Fruit fly (Drosophila melanogaster) Kc167 (cell line): ENCODE results near the gene CG6462.

ENCODE experiments used
- Myc ChIP-seq: fragments of >200 bp; optimal IDR thresholded peaks from 2 replicates; lab custom pipeline; 2017; ENCODE audit warnings: missing external identifiers
- Sin3A ChIP-seq: fragments of >200 bp; optimal IDR thresholded peaks from 2 replicates; lab custom pipeline; 2018; ENCODE audit warnings: missing external identifiers
- h ChIP-seq: fragments of >200 bp; optimal IDR thresholded peaks from 3 replicates; lab custom pipeline; 2018; ENCODE audit warnings: missing external identifiers
- insv ChIP-seq: fragments of >200 bp; optimal IDR thresholded peaks from 3 replicates; lab custom pipeline; 2018; ENCODE audit warnings: missing external identifiers
- psq ChIP-seq: fragments of >200 bp; optimal IDR thresholded peaks from 2 replicates; lab custom pipeline; 2017; ENCODE audit warnings: missing external identifiers
- ttk ChIP-seq: sonication (Bioruptor generic); optimal IDR thresholded peaks from 2 replicates; lab custom pipeline; 2017; ENCODE audit warnings: missing external identifiers

Gene CG6462

dm6 chr3L:6062860-6063607, 26.1 kb downstream of the CG6462 start, which contains the start of gene CG10472:
Gene CG10472, minus strand, starts transcription at chr3L:6062910.
- no peak for TF ChIP-seq Myc
- TF ChIP-seq Sin3A (lab: Kevin White, UChicago): no peak
- TF ChIP-seq h (lab: Kevin White, UChicago): no peak
- TF ChIP-seq psq (lab: Kevin White, UChicago): no peak
- TF ChIP-seq insv: no peak
- TF ChIP-seq ttk (lab: Kevin White, UChicago): no peak

dm6 chr3L:6065881-6066389, 29.0 kb downstream of the CG6462 start, which contains the start of gene CG42269:
Gene CG42269, plus strand, starts transcription at chr3L:6066296.
- no peak for TF ChIP-seq psq (lab: Kevin White, UChicago)
- TF ChIP-seq ttk (lab: Kevin White, UChicago): no peak
- TF ChIP-seq insv: no peak
- no peak for TF ChIP-seq h (lab: Kevin White, UChicago)
- TF ChIP-seq Sin3A (lab: Kevin White, UChicago): no peak
- no peak for TF ChIP-seq Myc

dm6 chr3L:6068178-6068577, 31.3 kb downstream of the CG6462 start:
- TF ChIP-seq ttk (lab: Kevin White, UChicago) (no peak), insv (no peak), h (lab: Kevin White, UChicago) (no peak), Myc (no peak), psq (lab: Kevin White, UChicago) (no peak), Sin3A (lab: Kevin White, UChicago) (no peak)

- TF ChIP-seq psq (lab: Kevin White, UChicago) (no peak), h (lab: Kevin White, UChicago) (no peak), insv (no peak), Myc (no peak), ttk (lab: Kevin White, UChicago) (no peak), Sin3A (lab: Kevin White, UChicago) (no peak)
Observed at dm6 chr3L:6070119-6070518, 33.2 kb downstream of the CG6462 start.

- TF ChIP-seq h (lab: Kevin White, UChicago) (no peak), psq (lab: Kevin White, UChicago) (no peak), Myc (no peak), ttk (lab: Kevin White, UChicago) (no peak), insv (no peak), Sin3A (lab: Kevin White, UChicago) (no peak)
Observed at dm6 chr3L:6071454-6072189, 34.7 kb downstream of the CG6462 start, which contains the start of gene CG6602. Gene CG6602, plus strand, starts transcription at chr3L:6072139.

- TF ChIP-seq Myc (no peak), h (lab: Kevin White, UChicago) (no peak), Sin3A (lab: Kevin White, UChicago) (no peak), ttk (lab: Kevin White, UChicago) (no peak), insv (no peak), psq (lab: Kevin White, UChicago) (no peak)
Observed at dm6 chr3L:6074975-6075692, 38.2 kb downstream of the CG6462 start, which contains the start of the genes CG13295 and CG6610. Gene CG13295, minus strand, starts transcription at chr3L:6075245. Gene CG6610, plus strand, starts transcription at chr3L:6075536.

dm6 chr3L:6076429-6076828, 39.5 kb downstream of the CG6462 start, which contains the start of gene ssp6:
Gene ssp6, plus strand, starts transcription at chr3L:6076722.
- TF ChIP-seq Sin3A (lab: Kevin White, UChicago): no peak
- no peak for TF ChIP-seq ttk (lab: Kevin White, UChicago)
- TF ChIP-seq insv: no peak
- TF ChIP-seq Myc: no peak
- TF ChIP-seq h (lab: Kevin White, UChicago): no peak
- TF ChIP-seq psq (lab: Kevin White, UChicago): no peak

- no peak for TF ChIP-seq Myc
- TF ChIP-seq psq (lab: Kevin White, UChicago): no peak
- no peak for TF ChIP-seq Sin3A (lab: Kevin White, UChicago)
- no peak for TF ChIP-seq h (lab: Kevin White, UChicago)
- no peak for TF ChIP-seq ttk (lab: Kevin White, UChicago)
- TF ChIP-seq insv: no peak
Observed at dm6 chr3L:6082561-6082960, 45.6 kb downstream of the CG6462 start, which contains the start of gene CG13293. Gene CG13293, plus strand, starts transcription at chr3L:6082883.

dm6 chr3L:6084446-6084845, 47.5 kb downstream of the CG6462 start:
- TF ChIP-seq ttk (lab: Kevin White, UChicago): no peak
- no peak for TF ChIP-seq Myc

dm6 chr3L:6085157-6085556, 48.2 kb downstream of the CG6462 start:
- TF ChIP-seq Sin3A (lab: Kevin White, UChicago) (no peak), insv (no peak), Myc (no peak)

- TF ChIP-seq Sin3A (lab: Kevin White, UChicago) (no peak), h (lab: Kevin White, UChicago) (no peak), insv (no peak), Myc (no peak), ttk (lab: Kevin White, UChicago) (no peak), psq (lab: Kevin White, UChicago) (no peak)
Observed at dm6 chr3L:6085988-6086387, 49.1 kb downstream of the CG6462 start.
